Worm (Caenorhabditis elegans): ENCODE measurements around the gene C13A2.4.
A peak's percentile ranks its signal among the peaks of the same experiment; 100 is the strongest.

The C13A2.4 gene

ce11 chrV:7274992-7275391, 4.2 kb upstream of the C13A2.4 start, which contains the start of gene C13A2.10:
Gene C13A2.10, minus strand, starts transcription at chrV:7275092.
- TF ChIP-seq ceh-44 (GFP tag; IDR thresholded peaks at IDR 0.05) = no peak
- no peak for TF ChIP-seq daf-19 (GFP tag; conservative IDR thresholded peaks at IDR 0.05)
- no peak for TF ChIP-seq nhr-42 (GFP tag; IDR thresholded peaks at IDR 0.05)
- TF ChIP-seq ces-1 (GFP tag; optimal IDR thresholded peaks at IDR 0.05) = no peak
- no peak for TF ChIP-seq php-3 (GFP tag; IDR thresholded peaks at IDR 0.05)
- TF ChIP-seq lin-39 (tag; optimal IDR thresholded peaks at IDR 0.05) = no peak
- TF ChIP-seq hlh-30 (tag; optimal IDR thresholded peaks at IDR 0.05; ENCODE audit: insufficient read depth) = no peak
- no peak for TF ChIP-seq ceh-28 (tag; optimal IDR thresholded peaks at IDR 0.05)
- no peak for TF ChIP-seq fos-1 (tag; optimal IDR thresholded peaks at IDR 0.05)
- no peak for TF ChIP-seq attf-4 (tag; optimal IDR thresholded peaks at IDR 0.05)
- no peak for TF ChIP-seq mxl-2 (GFP tag; conservative IDR thresholded peaks at IDR 0.05)
- TF ChIP-seq tag-97 (GFP tag; IDR thresholded peaks at IDR 0.05) = no peak
- no peak for TF ChIP-seq F26F4.8 (GFP tag; conservative IDR thresholded peaks at IDR 0.05)
- no peak for TF ChIP-seq T20F7.1 (GFP tag; optimal IDR thresholded peaks at IDR 0.05)
- no peak for TF ChIP-seq madf-9 (GFP tag; conservative IDR thresholded peaks at IDR 0.05)
- TF ChIP-seq ceh-32 (tag; optimal IDR thresholded peaks at IDR 0.05; ENCODE audit: poor library complexity) = no peak
- no peak for TF ChIP-seq aha-1 (tag)
- no peak for TF ChIP-seq F37D6.2 (tag; optimal IDR thresholded peaks at IDR 0.05)
- no peak for TF ChIP-seq daf-8 (GFP tag; IDR thresholded peaks at IDR 0.05)
- TF ChIP-seq dpl-1 (GFP tag; optimal IDR thresholded peaks at IDR 0.05) = no peak

ce11 chrV:7275491-7275890, 3.7 kb upstream of the C13A2.4 start, which contains the start of gene C13A2.5:
Gene C13A2.5, plus strand, starts transcription at chrV:7275791.
- TF ChIP-seq nhr-41 (GFP tag; IDR thresholded peaks at IDR 0.05) (no peak), duxl-1 (tag; optimal IDR thresholded peaks at IDR 0.05; ENCODE audit: poor library complexity) (no peak), spr-1 (tag; optimal IDR thresholded peaks at IDR 0.05) (no peak), F49E8.2 (tag; optimal IDR thresholded peaks at IDR 0.05; ENCODE audit: borderline replicate concordance) (no peak), daf-16 (GFP tag; optimal IDR thresholded peaks at IDR 0.05) (no peak), daf-16 (tag; optimal IDR thresholded peaks at IDR 0.05) (no peak), F26F4.8 (GFP tag; conservative IDR thresholded peaks at IDR 0.05) (no peak), R02D3.7 (tag; optimal IDR thresholded peaks at IDR 0.05) (no peak), lin-15B (tag; optimal IDR thresholded peaks at IDR 0.05) (no peak)

- no peak for TF ChIP-seq ceh-82 (tag; optimal IDR thresholded peaks at IDR 0.05)
- TF ChIP-seq unc-62 (GFP tag; optimal IDR thresholded peaks at IDR 0.05 in 1 of 2) = peak in 1 of 2 experiments; percentile 28
- TF ChIP-seq unc-62 (tag; optimal IDR thresholded peaks at IDR 0.05) = no peak
Observed at ce11 chrV:7282037-7282436, 2.8 kb downstream of the C13A2.4 start, which contains the start of gene C13A2.3. Gene C13A2.3, plus strand, starts transcription at chrV:7282337.

- no peak for TF ChIP-seq nhr-28 (tag; optimal IDR thresholded peaks at IDR 0.05)
- no peak for TF ChIP-seq ceh-20 (GFP tag; IDR thresholded peaks at IDR 0.05)
- TF ChIP-seq dmd-6 (GFP tag; IDR thresholded peaks at IDR 0.05) = no peak
- TF ChIP-seq egl-27 (tag; optimal IDR thresholded peaks at IDR 0.05) = no peak
Observed at ce11 chrV:7288699-7289098, 9.5 kb downstream of the C13A2.4 start, which contains the start of gene C13A2.1. Gene C13A2.1, plus strand, starts transcription at chrV:7288999.

ce11 chrV:7295270-7295669, 16.1 kb downstream of the C13A2.4 start, which contains the start of gene F07G11.4:
Gene F07G11.4, minus strand, starts transcription at chrV:7295370.
- TF ChIP-seq saeg-2 (GFP tag; IDR thresholded peaks at IDR 0.05) (no peak), egl-43 (GFP tag; IDR thresholded peaks at IDR 0.05) (no peak), aha-1 (tag) (no peak)

All from whole organism, L4 larva.